Worm (Caenorhabditis elegans) whole organism, early embryonic: ENCODE data around the gene F54D5.7.

Experiments
- B0310.2 ChIP-seq: sonication (generic microtip); optimal IDR thresholded peaks from 2 replicates; lab custom pipeline; 2016; ENCODE audit warnings: mild to moderate bottlenecking, missing genetic modification characterization, missing compliant biosample characterization
- F13C5.2 ChIP-seq: sonication (generic microtip); optimal IDR thresholded peaks from 2 replicates; lab custom pipeline; 2017; ENCODE audit warnings: mild to moderate bottlenecking, missing genetic modification characterization, inconsistent platforms, missing compliant biosample characterization
- aly-1 ChIP-seq: sonication (generic microtip); optimal IDR thresholded peaks from 2 replicates; lab custom pipeline; 2016; ENCODE audit warnings: missing genetic modification characterization, missing compliant biosample characterization
- ama-1 ChIP-seq: fragments of 150-350 bp; optimal IDR thresholded peaks from 2 replicates; lab custom pipeline; 2014
- ceh-13 ChIP-seq: fragments of 200-800 bp; sonication (Bioruptor generic); optimal IDR thresholded peaks from 2 replicates; lab custom pipeline; 2018; ENCODE audit warnings: mild to moderate bottlenecking, missing genetic modification characterization, missing compliant biosample characterization
- ceh-36 ChIP-seq: sonication (generic microtip); optimal IDR thresholded peaks from 2 replicates; lab custom pipeline; 2016; ENCODE audit warnings: missing genetic modification characterization, inconsistent platforms, missing compliant biosample characterization
- ets-7 ChIP-seq: sonication (generic microtip); optimal IDR thresholded peaks from 2 replicates; lab custom pipeline; 2016; ENCODE audit warnings: missing genotype, missing genetic modification characterization, missing compliant biosample characterization
- flt-1 ChIP-seq: fragments of 200-800 bp; sonication (Bioruptor generic); IDR thresholded peaks from 2 replicates; pipeline ENCODE4 v1.3.6; 2022; ENCODE audit warnings: missing genetic modification characterization, missing compliant biosample characterization
- hmbx-1 ChIP-seq: sonication (generic microtip); optimal IDR thresholded peaks from 2 replicates; lab custom pipeline; 2016; ENCODE audit warnings: mild to moderate bottlenecking, missing genetic modification characterization, missing compliant biosample characterization
- hmg-4 ChIP-seq: fragments of 200-800 bp; sonication (Bioruptor generic); optimal IDR thresholded peaks from 2 replicates; lab custom pipeline; 2018; ENCODE audit warnings: mild to moderate bottlenecking, missing genetic modification characterization, missing compliant biosample characterization
- hnd-1 ChIP-seq: sonication (generic microtip); optimal IDR thresholded peaks from 2 replicates; lab custom pipeline; 2016; ENCODE audit warnings: missing genetic modification characterization, missing compliant biosample characterization
- pes-1 ChIP-seq: fragments of 200-800 bp; sonication (Bioruptor generic); IDR thresholded peaks from 2 replicates; pipeline ENCODE4 v1.3.6; 2022; ENCODE audit warnings: missing genetic modification reagents, missing genetic modification characterization, missing compliant biosample characterization
- scrt-1 ChIP-seq: fragments of 200-800 bp; sonication (Bioruptor generic); IDR thresholded peaks from 2 replicates; pipeline ENCODE4 v1.3.6; 2022; ENCODE audit warnings: missing genetic modification characterization, missing compliant biosample characterization
- sea-1 ChIP-seq: fragments of 200-800 bp; sonication (Bioruptor generic); conservative IDR thresholded peaks from 2 replicates; pipeline ENCODE4 v1.3.6; 2022; ENCODE audit warnings: missing genetic modification characterization, missing compliant biosample characterization
- tbx-11 ChIP-seq: fragments of 200-800 bp; sonication (Bioruptor generic); IDR thresholded peaks from 2 replicates; pipeline ENCODE4 v1.3.6; 2022; ENCODE audit warnings: missing genetic modification characterization, missing compliant biosample characterization
- tbx-37 ChIP-seq: fragments of 200-800 bp; sonication (Bioruptor generic); conservative IDR thresholded peaks from 2 replicates; pipeline ENCODE4 v1.3.6; 2022; ENCODE audit warnings: missing genetic modification reagents, missing genetic modification characterization, missing compliant biosample characterization
- tra-4 ChIP-seq: sonication (generic microtip); optimal IDR thresholded peaks from 2 replicates; lab custom pipeline; 2017; ENCODE audit warnings: missing genetic modification characterization, missing compliant biosample characterization

F54D5.7 gene

ce11 chrII:11526954-11527353 lies 20.4 kb upstream of the F54D5.7 start, which contains the start of gene age-1:
TSS of gene age-1 (minus strand) at chrII:11527054.
- TF ChIP-seq ama-1 (lab: Kevin White, UChicago) (no peak), B0310.2 (tag; lab: Kevin White, UChicago) (no peak), hnd-1 (tag; lab: Kevin White, UChicago) (no peak), scrt-1 (GFP tag; lab: Robert Waterston, UW) (no peak), hmg-4 (GFP tag; lab: Kevin White, UChicago) (no peak), F13C5.2 (tag; lab: Kevin White, UChicago) (no peak), ceh-13 (GFP tag; lab: Kevin White, UChicago) (no peak), pes-1 (GFP tag; lab: Robert Waterston, UW) (no peak), hmbx-1 (tag; lab: Kevin White, UChicago) (no peak), ets-7 (tag; lab: Kevin White, UChicago) (no peak), tra-4 (tag; lab: Kevin White, UChicago) (no peak)

ce11 chrII:11533716-11534115 lies 13.6 kb upstream of the F54D5.7 start, which contains the start of gene mdt-8:
TSS of gene mdt-8 (minus strand) at chrII:11533816.
- TF ChIP-seq B0310.2 (tag; lab: Kevin White, UChicago) = no peak
- TF ChIP-seq aly-1 (tag; lab: Kevin White, UChicago) = no peak
- no peak for TF ChIP-seq flt-1 (GFP tag; lab: Robert Waterston, UW)
- no peak for TF ChIP-seq ama-1 (lab: Kevin White, UChicago)
- no peak for TF ChIP-seq ceh-13 (GFP tag; lab: Kevin White, UChicago)
- TF ChIP-seq scrt-1 (GFP tag; lab: Robert Waterston, UW) = no peak
- no peak for TF ChIP-seq tbx-11
- no peak for TF ChIP-seq sea-1 (GFP tag; lab: Robert Waterston, UW)

- peak; percentile 86 for TF ChIP-seq tbx-37 (GFP tag; lab: Robert Waterston, UW)
- TF ChIP-seq hnd-1 (tag; lab: Kevin White, UChicago) = peak; percentile 36
- peak; percentile 82 for TF ChIP-seq flt-1 (GFP tag; lab: Robert Waterston, UW)
- peak; percentile 14 for TF ChIP-seq ceh-13 (GFP tag; lab: Kevin White, UChicago)
- TF ChIP-seq hmg-4 (GFP tag; lab: Kevin White, UChicago) = peak; percentile 13
- TF ChIP-seq pes-1 (GFP tag; lab: Robert Waterston, UW) = peak; percentile 86
- peak; percentile 70 for TF ChIP-seq ets-7 (tag; lab: Kevin White, UChicago)
- TF ChIP-seq sea-1 (GFP tag; lab: Robert Waterston, UW) = peak; percentile 79
- peak; percentile 71; the same call in 1 of the 2 replicates for TF ChIP-seq scrt-1 (GFP tag; lab: Robert Waterston, UW)
- TF ChIP-seq tbx-11 = peak; percentile 63
Measured at ce11 chrII:11534429-11535099, 12.8 kb upstream of the F54D5.7 start, which contains the start of gene Y62F5A.12. TSS of gene Y62F5A.12 (minus strand) at chrII:11534479.

ce11 chrII:11535429-11535828 lies 11.9 kb upstream of the F54D5.7 start:
- TF ChIP-seq hmg-4 (GFP tag; lab: Kevin White, UChicago) (peak; percentile 74), B0310.2 (tag; lab: Kevin White, UChicago) (no peak), tbx-11 (no peak), ceh-36 (tag; lab: Kevin White, UChicago) (peak; percentile 11), tbx-37 (GFP tag; lab: Robert Waterston, UW) (0 out of 2 replicates have a peak, but pooled peaks have one; percentile 4), flt-1 (GFP tag; lab: Robert Waterston, UW) (peak; percentile 35; the same call in 1 of the 2 replicates), pes-1 (GFP tag; lab: Robert Waterston, UW) (0 out of 2 replicates have a peak, but pooled peaks have one; percentile 7), sea-1 (GFP tag; lab: Robert Waterston, UW) (peak; percentile 56; the same call in 1 of the 2 replicates), F13C5.2 (tag; lab: Kevin White, UChicago) (no peak)

ce11 chrII:11535924-11536323 lies 11.4 kb upstream of the F54D5.7 start:
- no peak for TF ChIP-seq aly-1 (tag; lab: Kevin White, UChicago)
- TF ChIP-seq pes-1 (GFP tag; lab: Robert Waterston, UW) = no peak
- no peak for TF ChIP-seq F13C5.2 (tag; lab: Kevin White, UChicago)
- no peak for TF ChIP-seq ceh-13 (GFP tag; lab: Kevin White, UChicago)
- TF ChIP-seq flt-1 (GFP tag; lab: Robert Waterston, UW) = no peak
- no peak for TF ChIP-seq hmg-4 (GFP tag; lab: Kevin White, UChicago)
- no peak for TF ChIP-seq sea-1 (GFP tag; lab: Robert Waterston, UW)
- TF ChIP-seq scrt-1 (GFP tag; lab: Robert Waterston, UW) = no peak
- TF ChIP-seq tra-4 (tag; lab: Kevin White, UChicago) = no peak
- TF ChIP-seq B0310.2 (tag; lab: Kevin White, UChicago) = no peak
- no peak for TF ChIP-seq hnd-1 (tag; lab: Kevin White, UChicago)
- no peak for TF ChIP-seq ceh-36 (tag; lab: Kevin White, UChicago)
- no peak for TF ChIP-seq hmbx-1 (tag; lab: Kevin White, UChicago)
- no peak for TF ChIP-seq tbx-37 (GFP tag; lab: Robert Waterston, UW)
- no peak for TF ChIP-seq ets-7 (tag; lab: Kevin White, UChicago)
- no peak for TF ChIP-seq tbx-11
- TF ChIP-seq ama-1 (lab: Kevin White, UChicago) = no peak

- TF ChIP-seq flt-1 (GFP tag; lab: Robert Waterston, UW) = no peak
- no peak for TF ChIP-seq tbx-37 (GFP tag; lab: Robert Waterston, UW)
- TF ChIP-seq ama-1 (lab: Kevin White, UChicago) = no peak
- no peak for TF ChIP-seq hmg-4 (GFP tag; lab: Kevin White, UChicago)
- TF ChIP-seq scrt-1 (GFP tag; lab: Robert Waterston, UW) = no peak
- TF ChIP-seq pes-1 (GFP tag; lab: Robert Waterston, UW) = no peak
- no peak for TF ChIP-seq ceh-13 (GFP tag; lab: Kevin White, UChicago)
- TF ChIP-seq ets-7 (tag; lab: Kevin White, UChicago) = no peak
- TF ChIP-seq sea-1 (GFP tag; lab: Robert Waterston, UW) = no peak
- TF ChIP-seq tbx-11 = no peak
- TF ChIP-seq B0310.2 (tag; lab: Kevin White, UChicago) = no peak
- TF ChIP-seq hnd-1 (tag; lab: Kevin White, UChicago) = no peak
- no peak for TF ChIP-seq tra-4 (tag; lab: Kevin White, UChicago)
- no peak for TF ChIP-seq aly-1 (tag; lab: Kevin White, UChicago)
- TF ChIP-seq F13C5.2 (tag; lab: Kevin White, UChicago) = no peak
- TF ChIP-seq hmbx-1 (tag; lab: Kevin White, UChicago) = no peak
- no peak for TF ChIP-seq ceh-36 (tag; lab: Kevin White, UChicago)
Measured at ce11 chrII:11536505-11536904, 10.8 kb upstream of the F54D5.7 start.
